Worm (Caenorhabditis elegans) whole organism, L2 larva: Measurements from ENCODE around the gene clec-32.

Experiments
- C34F6.9 ChIP-seq: fragments of 150-350 bp; optimal IDR thresholded peaks from 2 replicates; lab custom pipeline; 2014; ENCODE audit warnings: missing biosample characterization, missing genetic modification characterization
- F13H6.1 ChIP-seq: sonication (generic microtip); optimal IDR thresholded peaks from 2 replicates; lab custom pipeline; 2016; ENCODE audit warnings: missing genetic modification characterization, missing compliant biosample characterization
- Y55F3AM.14 ChIP-seq: fragments of 200-800 bp; sonication (Bioruptor generic); optimal IDR thresholded peaks from 2 replicates; lab custom pipeline; 2018; ENCODE audit warnings: mild to moderate bottlenecking, missing genetic modification characterization, missing compliant biosample characterization
- alr-1 ChIP-seq: fragments of 150-350 bp; optimal IDR thresholded peaks from 2 replicates; lab custom pipeline; 2014; ENCODE audit warnings: missing biosample characterization, missing genetic modification characterization
- aly-2 ChIP-seq: fragments of 150-350 bp; optimal IDR thresholded peaks from 2 replicates; lab custom pipeline; 2014; ENCODE audit warnings: missing biosample characterization, missing genetic modification characterization
- ama-1 ChIP-seq: fragments of 150-350 bp; optimal IDR thresholded peaks from 2 replicates; lab custom pipeline; 2018; ENCODE audit warnings: inconsistent platforms
- ceh-16 ChIP-seq: fragments of 150-350 bp; optimal IDR thresholded peaks from 2 replicates; lab custom pipeline; 2014; ENCODE audit warnings: missing biosample characterization, missing genetic modification characterization
- egl-27 ChIP-seq: sonication (generic microtip); optimal IDR thresholded peaks from 3 replicates; lab custom pipeline; 2017; ENCODE audit warnings: missing biosample characterization, missing genetic modification reagents, missing genetic modification characterization
- elt-3 ChIP-seq: sonication (generic microtip); optimal IDR thresholded peaks from 2 replicates; lab custom pipeline; 2017; ENCODE audit warnings: missing biosample characterization, missing genetic modification characterization
- fos-1 ChIP-seq: fragments of 150-350 bp; optimal IDR thresholded peaks from 2 replicates; lab custom pipeline; 2014; ENCODE audit warnings: missing biosample characterization, missing genetic modification characterization
- lin-11 ChIP-seq: fragments of 150-350 bp; sonication (generic microtip); optimal IDR thresholded peaks from 2 replicates; lab custom pipeline; 2014; ENCODE audit warnings: missing biosample characterization, missing genetic modification characterization, inconsistent platforms, mixed read lengths
- lin-39 ChIP-seq: fragments of 150-350 bp; optimal IDR thresholded peaks from 2 replicates; lab custom pipeline; 2014; ENCODE audit warnings: missing biosample characterization, missing genetic modification reagents, missing genetic modification characterization
- nhr-10 ChIP-seq: sonication (generic microtip); optimal IDR thresholded peaks from 2 replicates; lab custom pipeline; 2017; ENCODE audit warnings: missing biosample characterization, missing genetic modification characterization
- nhr-11 ChIP-seq: fragments of 150-350 bp; optimal IDR thresholded peaks from 2 replicates; lab custom pipeline; 2014; ENCODE audit warnings: missing biosample characterization, missing genetic modification characterization
- nhr-12 ChIP-seq: fragments of 150-350 bp; optimal IDR thresholded peaks from 2 replicates; lab custom pipeline; 2014; ENCODE audit warnings: missing biosample characterization, missing genetic modification characterization
- nhr-129 ChIP-seq: fragments of 150-350 bp; optimal IDR thresholded peaks from 2 replicates; lab custom pipeline; 2014; ENCODE audit warnings: missing biosample characterization, missing genetic modification characterization
- nhr-21 ChIP-seq: fragments of 150-350 bp; optimal IDR thresholded peaks from 2 replicates; lab custom pipeline; 2014; ENCODE audit warnings: missing biosample characterization, missing genetic modification characterization
- nhr-23 ChIP-seq: fragments of 150-350 bp; optimal IDR thresholded peaks from 2 replicates; lab custom pipeline; 2014; ENCODE audit warnings: missing biosample characterization, missing genetic modification reagents, missing genetic modification characterization
- nhr-237 ChIP-seq: fragments of 150-350 bp; optimal IDR thresholded peaks from 2 replicates; lab custom pipeline; 2014; ENCODE audit warnings: missing biosample characterization, missing genetic modification characterization
- nhr-25 ChIP-seq: fragments of 150-350 bp; sonication (generic microtip); optimal IDR thresholded peaks from 3 replicates; lab custom pipeline; 2014; ENCODE audit warnings: missing biosample characterization, missing genetic modification characterization
- nhr-6 ChIP-seq: fragments of 150-350 bp; optimal IDR thresholded peaks from 2 replicates; lab custom pipeline; 2014; ENCODE audit warnings: missing biosample characterization, missing genetic modification characterization
- nhr-77 ChIP-seq: fragments of 150-350 bp; optimal IDR thresholded peaks from 2 replicates; lab custom pipeline; 2014; ENCODE audit warnings: missing biosample characterization, missing genetic modification characterization
- peb-1 ChIP-seq: fragments of 150-350 bp; optimal IDR thresholded peaks from 2 replicates; lab custom pipeline; 2014; ENCODE audit warnings: missing biosample characterization, missing genetic modification characterization
- sem-4 ChIP-seq: fragments of 150-350 bp; optimal IDR thresholded peaks from 2 replicates; lab custom pipeline; 2014; ENCODE audit warnings: missing biosample characterization, missing genetic modification reagents, missing genetic modification characterization
- skn-1 ChIP-seq: sonication (generic microtip); optimal IDR thresholded peaks from 2 replicates; lab custom pipeline; 2017; ENCODE audit warnings: missing biosample characterization, missing genetic modification characterization
- sma-3 ChIP-seq: sonication (generic microtip); optimal IDR thresholded peaks from 2 replicates; lab custom pipeline; 2016; ENCODE audit warnings: missing genetic modification reagents, missing genetic modification characterization, missing compliant biosample characterization
- sma-9 ChIP-seq, 2 experiments: fragments of 150-350 bp in 1 of 2; sonication (generic microtip) in 1 of 2; optimal IDR thresholded peaks; 2 replicates each; lab custom pipeline; 2014 to 2016; ENCODE audit warnings: missing genetic modification characterization in 2 of 2, mild to moderate bottlenecking in 1 of 2, missing biosample characterization in 1 of 2, missing compliant biosample characterization in 1 of 2, missing genetic modification reagents in 1 of 2, moderate library complexity in 1 of 2
- snpc-4 ChIP-seq: fragments of 150-350 bp; optimal IDR thresholded peaks from 2 replicates; lab custom pipeline; 2014; ENCODE audit warnings: missing biosample characterization, missing genetic modification characterization
- unc-39 ChIP-seq: fragments of 150-350 bp; optimal IDR thresholded peaks from 2 replicates; lab custom pipeline; 2014; ENCODE audit warnings: missing biosample characterization, missing genetic modification characterization
- unc-55 ChIP-seq: fragments of 150-350 bp; sonication (generic microtip); optimal IDR thresholded peaks from 3 replicates; lab custom pipeline; 2014; ENCODE audit warnings: missing biosample characterization, missing genetic modification reagents, missing genetic modification characterization
- unc-62 ChIP-seq: fragments of 150-350 bp; optimal IDR thresholded peaks from 2 replicates; lab custom pipeline; 2014; ENCODE audit warnings: missing biosample characterization, missing genetic modification reagents, missing genetic modification characterization
- zag-1 ChIP-seq: fragments of 150-350 bp; optimal IDR thresholded peaks from 2 replicates; lab custom pipeline; 2014; ENCODE audit warnings: missing biosample characterization, missing genetic modification characterization
- ztf-1 ChIP-seq: fragments of 200-800 bp; sonication (Bioruptor generic); conservative IDR thresholded peaks from 2 replicates; pipeline ENCODE4 v1.3.6; 2022; ENCODE audit warnings: missing genetic modification characterization, missing compliant biosample characterization
- ztf-11 ChIP-seq: sonication (generic microtip); optimal IDR thresholded peaks from 2 replicates; lab custom pipeline; 2017; ENCODE audit warnings: missing biosample characterization, missing genetic modification characterization

clec-32 gene

DNA sequence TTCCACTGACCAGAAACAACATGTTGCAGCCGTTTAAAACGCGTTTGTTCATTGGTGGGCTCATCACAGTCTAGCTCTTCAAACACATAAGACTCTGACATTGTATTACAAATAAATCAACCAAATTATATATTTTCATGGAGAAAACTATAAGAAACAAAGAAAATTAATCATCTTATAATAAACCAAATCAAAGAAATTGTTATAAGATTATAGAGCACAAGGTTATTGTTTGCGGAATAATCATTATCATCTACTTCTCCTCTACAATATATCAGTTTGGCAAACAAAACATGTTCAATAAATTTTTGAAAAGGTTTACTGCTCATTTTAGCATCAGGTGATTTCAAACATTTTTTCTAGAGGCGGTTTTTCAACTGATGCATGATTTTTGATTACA is at the start of gene clec-32, which contains the start of gene clec-24:
Gene clec-32 (minus strand): TSS at position 101 of the 400 bp plus-strand sequence.
Gene clec-24 (plus strand): TSS at position 294 of the 400 bp plus-strand sequence.
- TF ChIP-seq nhr-6 (no peak), unc-55 (GFP tag; lab: Kevin White, UChicago) (no peak), ceh-16 (tag; lab: Kevin White, UChicago) (no peak), F13H6.1 (no peak), Y55F3AM.14 (no peak), nhr-21 (tag; lab: Kevin White, UChicago) (no peak), ztf-1 (GFP tag; lab: Robert Waterston, UW) (no peak), nhr-23 (no peak), aly-2 (tag; lab: Kevin White, UChicago) (no peak), alr-1 (tag; lab: Kevin White, UChicago) (no peak), nhr-129 (tag; lab: Kevin White, UChicago) (no peak), sma-9 (GFP tag; optimal IDR thresholded peaks at IDR 0.05; lab: Kevin White, UChicago) (no peak), sma-9 (tag; optimal IDR thresholded peaks at IDR 0.05; lab: Kevin White, UChicago) (no peak), sma-3 (no peak), ztf-11 (tag; lab: Kevin White, UChicago) (no peak), nhr-25 (no peak), C34F6.9 (tag; lab: Kevin White, UChicago) (no peak), zag-1 (tag; lab: Kevin White, UChicago) (no peak), nhr-11 (tag; lab: Kevin White, UChicago) (no peak), ama-1 (no peak)

DNA sequence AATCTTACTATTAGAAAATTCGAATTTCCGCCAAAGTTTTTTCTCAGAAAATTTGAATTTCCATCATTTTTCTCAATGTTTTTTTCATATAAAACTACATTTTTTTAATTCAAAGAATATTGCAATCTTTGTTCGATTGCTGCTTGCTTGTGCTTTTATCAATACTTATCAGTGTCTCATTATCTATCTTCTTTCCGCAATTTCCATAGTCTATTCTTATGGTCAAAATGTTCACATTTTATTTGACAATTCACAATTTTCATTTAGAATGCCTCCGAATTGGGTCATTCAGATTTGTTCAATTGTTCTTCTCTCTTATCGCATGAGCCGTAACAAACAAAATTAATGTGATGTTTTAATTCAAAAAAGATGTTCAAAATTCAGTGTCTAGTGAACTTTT is 49.7 kb upstream of the clec-32 start:
- TF ChIP-seq fos-1 (peak; percentile 44), nhr-237 (no peak), unc-39 (tag; lab: Kevin White, UChicago) (no peak), nhr-12 (tag; lab: Kevin White, UChicago) (no peak), ceh-16 (tag; lab: Kevin White, UChicago) (no peak), sma-9 (GFP tag; optimal IDR thresholded peaks at IDR 0.05; lab: Kevin White, UChicago) (no peak), sma-9 (tag; optimal IDR thresholded peaks at IDR 0.05; lab: Kevin White, UChicago) (no peak), nhr-10 (tag; lab: Kevin White, UChicago) (no peak), snpc-4 (tag; lab: Kevin White, UChicago) (no peak), F13H6.1 (no peak)

ce11 chrV:16910864-16911263 is 49.2 kb upstream of the clec-32 start:
- TF ChIP-seq nhr-129 (tag; lab: Kevin White, UChicago): peak; percentile 6
- no peak for TF ChIP-seq F13H6.1
- TF ChIP-seq unc-55 (GFP tag; lab: Kevin White, UChicago): peak; percentile 18
- no peak for TF ChIP-seq unc-62 (GFP tag; lab: Kevin White, UChicago)
- TF ChIP-seq sem-4 (tag; lab: Kevin White, UChicago): no peak
- no peak for TF ChIP-seq skn-1 (tag; lab: Kevin White, UChicago)
- peak; percentile 7 for TF ChIP-seq sma-9 (GFP tag; optimal IDR thresholded peaks at IDR 0.05; lab: Kevin White, UChicago)
- no peak for TF ChIP-seq sma-9 (tag; optimal IDR thresholded peaks at IDR 0.05; lab: Kevin White, UChicago)

ce11 chrV:16909871-16910270 is 48.3 kb upstream of the clec-32 start, which contains the start of gene F09C6.16:
Gene F09C6.16 (minus strand): TSS chrV:16909971.
- no peak for TF ChIP-seq ztf-11 (tag; lab: Kevin White, UChicago)
- no peak for TF ChIP-seq unc-39 (tag; lab: Kevin White, UChicago)
- no peak for TF ChIP-seq lin-11 (tag; lab: Kevin White, UChicago)
- TF ChIP-seq sem-4 (tag; lab: Kevin White, UChicago): no peak
- TF ChIP-seq nhr-10 (tag; lab: Kevin White, UChicago): no peak
- no peak for TF ChIP-seq nhr-11 (tag; lab: Kevin White, UChicago)
- TF ChIP-seq fos-1: no peak
- no peak for TF ChIP-seq nhr-77 (tag; lab: Kevin White, UChicago)
- TF ChIP-seq sma-3: no peak
- TF ChIP-seq peb-1: no peak
- TF ChIP-seq Y55F3AM.14: no peak
- TF ChIP-seq ztf-1 (GFP tag; lab: Robert Waterston, UW): no peak
- no peak for TF ChIP-seq lin-39 (tag; lab: Kevin White, UChicago)
- no peak for TF ChIP-seq unc-62 (GFP tag; lab: Kevin White, UChicago)
- TF ChIP-seq unc-55 (GFP tag; lab: Kevin White, UChicago): no peak
- TF ChIP-seq nhr-129 (tag; lab: Kevin White, UChicago): no peak
- TF ChIP-seq egl-27 (tag; lab: Kevin White, UChicago): no peak
- TF ChIP-seq elt-3 (tag; lab: Kevin White, UChicago): no peak
